Fruit fly (Drosophila melanogaster) whole organism, embryonic: ENCODE data around the gene Sirt6.

Experiments used
- ATbp ChIP-seq: fragments of 200-800 bp; sonication (Bioruptor generic); optimal IDR thresholded peaks from 2 replicates; lab custom pipeline; 2017; ENCODE audit warnings: missing biosample characterization, mild to moderate bottlenecking, missing genetic modification characterization, missing genetic modification reagents
- Abd-B ChIP-seq: fragments of 200-800 bp; sonication (Bioruptor generic); optimal IDR thresholded peaks from 2 replicates; lab custom pipeline; 2018; ENCODE audit warnings: missing biosample characterization, mild to moderate bottlenecking, missing genetic modification characterization, moderate library complexity
- Asciz ChIP-seq: fragments of 200-800 bp; sonication (Bioruptor generic); optimal IDR thresholded peaks from 2 replicates; lab custom pipeline; 2017; ENCODE audit warnings: missing biosample characterization, mild to moderate bottlenecking, missing genetic modification characterization, missing genetic modification reagents
- Atf3 ChIP-seq: fragments of 200-800 bp; sonication (Bioruptor generic); optimal IDR thresholded peaks from 3 replicates; lab custom pipeline; 2016; ENCODE audit warnings: missing biosample characterization, missing genetic modification characterization
- CG12744 ChIP-seq: fragments of 200-800 bp; sonication (Bioruptor generic); optimal IDR thresholded peaks from 2 replicates; lab custom pipeline; 2016; ENCODE audit warnings: missing biosample characterization, missing genetic modification characterization
- CG13296 ChIP-seq: fragments of 200-800 bp; sonication (Bioruptor generic); optimal IDR thresholded peaks from 3 replicates; lab custom pipeline; 2018; ENCODE audit warnings: missing biosample characterization, mild to moderate bottlenecking, missing genetic modification characterization
- CG14965 ChIP-seq: fragments of 200-800 bp; sonication (Bioruptor generic); optimal IDR thresholded peaks from 2 replicates; lab custom pipeline; 2016; ENCODE audit warnings: missing biosample characterization, missing genetic modification characterization, borderline replicate concordance
- CG15696 ChIP-seq: fragments of 200-800 bp; sonication (Bioruptor generic); optimal IDR thresholded peaks from 2 replicates; lab custom pipeline; 2019; ENCODE audit warnings: missing biosample characterization, mild to moderate bottlenecking, missing genetic modification characterization, moderate library complexity
- CG17385 ChIP-seq: fragments of 200-800 bp; sonication (Bioruptor generic); optimal IDR thresholded peaks from 3 replicates; lab custom pipeline; 2018; ENCODE audit warnings: missing biosample characterization, mild to moderate bottlenecking, missing genetic modification characterization
- CG17829 ChIP-seq: fragments of 200-800 bp; optimal IDR thresholded peaks from 2 replicates; lab custom pipeline; 2019; ENCODE audit warnings: missing biosample characterization, mild to moderate bottlenecking, missing genetic modification characterization, moderate library complexity
- CG1832 ChIP-seq: fragments of 200-800 bp; sonication (Bioruptor generic); optimal IDR thresholded peaks from 2 replicates; lab custom pipeline; 2017; ENCODE audit warnings: missing biosample characterization, mild to moderate bottlenecking, missing genetic modification characterization, inconsistent platforms
- CG30403 ChIP-seq: fragments of 200-800 bp; sonication (Bioruptor generic); optimal IDR thresholded peaks from 3 replicates; lab custom pipeline; 2016; ENCODE audit warnings: missing biosample characterization, missing genetic modification characterization
- CG3281 ChIP-seq: fragments of 200-800 bp; sonication (Bioruptor generic); optimal IDR thresholded peaks from 3 replicates; lab custom pipeline; 2017; ENCODE audit warnings: missing biosample characterization, mild to moderate bottlenecking, missing genetic modification characterization
- CG33557 ChIP-seq: fragments of 200-800 bp; sonication (Bioruptor generic); optimal IDR thresholded peaks from 2 replicates; lab custom pipeline; 2019; ENCODE audit warnings: missing biosample characterization, mild to moderate bottlenecking, missing genetic modification characterization, moderate library complexity
- CG3407 ChIP-seq: fragments of 200-800 bp; sonication (Bioruptor generic); optimal IDR thresholded peaks from 2 replicates; lab custom pipeline; 2018; ENCODE audit warnings: missing biosample characterization, mild to moderate bottlenecking, missing genetic modification characterization
- CG4424 ChIP-seq: fragments of 200-800 bp; sonication (Bioruptor generic); optimal IDR thresholded peaks from 3 replicates; lab custom pipeline; 2016; ENCODE audit warnings: missing biosample characterization, missing genetic modification characterization
- CG4707 ChIP-seq: fragments of 200-800 bp; sonication (Bioruptor generic); optimal IDR thresholded peaks from 2 replicates; lab custom pipeline; 2018; ENCODE audit warnings: missing biosample characterization, mild to moderate bottlenecking, missing genetic modification characterization, moderate library complexity
- CG5953 ChIP-seq: fragments of 200-800 bp; sonication (Bioruptor generic); IDR thresholded peaks from 2 replicates; pipeline ENCODE4 v1.3.6; 2022; ENCODE audit warnings: missing biosample characterization, missing genetic modification characterization
- CG7556 ChIP-seq: fragments of 200-800 bp; sonication (Bioruptor generic); optimal IDR thresholded peaks from 2 replicates; lab custom pipeline; 2017; ENCODE audit warnings: missing biosample characterization, mild to moderate bottlenecking, missing genetic modification characterization
- CG7928 ChIP-seq: fragments of 200-800 bp; sonication (Bioruptor generic); optimal IDR thresholded peaks from 2 replicates; lab custom pipeline; 2017; ENCODE audit warnings: missing biosample characterization, mild to moderate bottlenecking, missing genetic modification characterization
- CG7987 ChIP-seq: fragments of 200-800 bp; sonication (Bioruptor generic); optimal IDR thresholded peaks from 2 replicates; lab custom pipeline; 2018; ENCODE audit warnings: missing biosample characterization, mild to moderate bottlenecking, missing genetic modification characterization, moderate library complexity
- CG9437 ChIP-seq: fragments of 200-800 bp; sonication (Bioruptor generic); optimal IDR thresholded peaks from 2 replicates; lab custom pipeline; 2018; ENCODE audit warnings: missing biosample characterization, mild to moderate bottlenecking, missing genetic modification characterization
- CG9797 ChIP-seq: fragments of 200-800 bp; sonication (Bioruptor generic); optimal IDR thresholded peaks from 3 replicates; lab custom pipeline; 2018; ENCODE audit warnings: missing biosample characterization, mild to moderate bottlenecking, missing genetic modification characterization
- CG9876 ChIP-seq: fragments of 200-800 bp; sonication (Bioruptor generic); optimal IDR thresholded peaks from 2 replicates; lab custom pipeline; 2016; ENCODE audit warnings: missing biosample characterization, missing genetic modification characterization
- CG9932 ChIP-seq: fragments of 200-800 bp; sonication (Bioruptor generic); IDR thresholded peaks from 2 replicates; pipeline ENCODE4 v1.3.6; 2022; ENCODE audit warnings: missing biosample characterization, missing genetic modification characterization
- Dfd ChIP-seq, 2 experiments: fragments of >200 bp; optimal IDR thresholded peaks; 2 replicates each; lab custom pipeline; 2017; ENCODE audit warnings: missing biosample characterization in 2 of 2, missing genetic modification characterization in 2 of 2
- Ets65A ChIP-seq: fragments of 200-800 bp; sonication (Bioruptor generic); peaks from one replicate; lab custom pipeline; 2016; ENCODE audit warnings: missing biosample characterization, missing genetic modification characterization
- HLH54F ChIP-seq: fragments of 200-800 bp; sonication (Bioruptor generic); optimal IDR thresholded peaks from 3 replicates; lab custom pipeline; 2016; ENCODE audit warnings: missing biosample characterization, missing genetic modification characterization
- Hsf ChIP-seq: fragments of 200-800 bp; sonication (Bioruptor generic); optimal IDR thresholded peaks from 3 replicates; lab custom pipeline; 2016; ENCODE audit warnings: missing biosample characterization, missing genetic modification characterization
- Lhr ChIP-seq: fragments of 200-800 bp; sonication (Bioruptor generic); optimal IDR thresholded peaks from 3 replicates; lab custom pipeline; 2017; ENCODE audit warnings: mild to moderate bottlenecking, missing biosample characterization, missing genetic modification reagents, missing genetic modification characterization
- Mad ChIP-seq: fragments of 200-800 bp; sonication (Bioruptor generic); optimal IDR thresholded peaks from 2 replicates; lab custom pipeline; 2016; ENCODE audit warnings: missing biosample characterization, missing genetic modification characterization
- ato ChIP-seq: fragments of 200-800 bp; sonication (Bioruptor generic); IDR thresholded peaks from 2 replicates; pipeline ENCODE4 v1.3.6; 2022; ENCODE audit warnings: missing biosample characterization, missing genetic modification characterization; ENCODE audit not compliant: partially characterized antibody
- bsh ChIP-seq, 2 experiments: fragments of 200-800 bp; sonication (Bioruptor generic); optimal IDR thresholded peaks; 2 replicates each; lab custom pipeline; 2017 to 2018; ENCODE audit warnings: mild to moderate bottlenecking in 2 of 2, missing biosample characterization in 2 of 2, missing genetic modification characterization in 2 of 2, moderate library complexity in 1 of 2
- btn ChIP-seq: fragments of 200-800 bp; sonication (Bioruptor generic); optimal IDR thresholded peaks from 2 replicates; lab custom pipeline; 2016; ENCODE audit warnings: missing biosample characterization, missing genetic modification characterization
- cwo ChIP-seq: fragments of 200-800 bp; sonication (Bioruptor generic); optimal IDR thresholded peaks from 3 replicates; lab custom pipeline; 2017; ENCODE audit warnings: missing biosample characterization, missing genetic modification characterization, mild to moderate bottlenecking, moderate library complexity, missing genetic modification reagents
- disco-r ChIP-seq: fragments of 200-800 bp; sonication (Bioruptor generic); optimal IDR thresholded peaks from 2 replicates; lab custom pipeline; 2016; ENCODE audit warnings: missing biosample characterization, missing genetic modification characterization
- dmrt11E ChIP-seq: fragments of 200-800 bp; sonication (Bioruptor generic); optimal IDR thresholded peaks from 3 replicates; lab custom pipeline; 2018; ENCODE audit warnings: missing biosample characterization, mild to moderate bottlenecking, missing genetic modification characterization, moderate library complexity
- ems ChIP-seq: fragments of 200-800 bp; sonication (Bioruptor generic); optimal IDR thresholded peaks from 3 replicates; lab custom pipeline; 2016; ENCODE audit warnings: missing biosample characterization, missing genetic modification characterization
- fd3F ChIP-seq: fragments of 200-800 bp; sonication (Bioruptor generic); optimal IDR thresholded peaks from 2 replicates; lab custom pipeline; 2018; ENCODE audit warnings: missing biosample characterization, mild to moderate bottlenecking, missing genetic modification characterization, moderate library complexity
- kni ChIP-seq: fragments of 200-800 bp; sonication (Bioruptor generic); optimal IDR thresholded peaks from 3 replicates; lab custom pipeline; 2017; ENCODE audit warnings: mild to moderate bottlenecking, missing biosample characterization, missing genetic modification reagents, missing genetic modification characterization
- pho ChIP-seq: fragments of 200-800 bp; sonication (Bioruptor generic); optimal IDR thresholded peaks from 2 replicates; lab custom pipeline; 2016; ENCODE audit warnings: missing biosample characterization, missing genetic modification characterization
- schlank ChIP-seq: fragments of 200-800 bp; sonication (Bioruptor generic); optimal IDR thresholded peaks from 2 replicates; lab custom pipeline; 2018; ENCODE audit warnings: missing biosample characterization, mild to moderate bottlenecking, missing genetic modification characterization
- scrt ChIP-seq: fragments of 200-800 bp; sonication (Bioruptor generic); optimal IDR thresholded peaks from 2 replicates; lab custom pipeline; 2018; ENCODE audit warnings: missing biosample characterization, mild to moderate bottlenecking, missing genetic modification characterization, moderate library complexity
- sd ChIP-seq: fragments of 200-800 bp; sonication (Bioruptor generic); optimal IDR thresholded peaks from 3 replicates; lab custom pipeline; 2018; ENCODE audit warnings: missing biosample characterization, mild to moderate bottlenecking, missing genetic modification characterization, moderate library complexity
- slou ChIP-seq: fragments of 200-800 bp; sonication (Bioruptor generic); optimal IDR thresholded peaks from 3 replicates; lab custom pipeline; 2016; ENCODE audit warnings: missing biosample characterization, missing genetic modification characterization
- trh ChIP-seq: fragments of 200-800 bp; sonication (Bioruptor generic); optimal IDR thresholded peaks from 2 replicates; lab custom pipeline; 2016; ENCODE audit warnings: missing biosample characterization, missing genetic modification characterization
- usp ChIP-seq: fragments of >200 bp; optimal IDR thresholded peaks from 2 replicates; lab custom pipeline; 2017; ENCODE audit warnings: missing biosample characterization, missing genetic modification characterization
- wek ChIP-seq: fragments of 200-800 bp; sonication (Bioruptor generic); optimal IDR thresholded peaks from 3 replicates; lab custom pipeline; 2018; ENCODE audit warnings: missing biosample characterization, mild to moderate bottlenecking, missing genetic modification characterization, moderate library complexity
- yki ChIP-seq: fragments of >200 bp; optimal IDR thresholded peaks from 3 replicates; lab custom pipeline; 2018
- zfh2 ChIP-seq: fragments of 200-800 bp; sonication (Bioruptor generic); optimal IDR thresholded peaks from 2 replicates; lab custom pipeline; 2016; ENCODE audit warnings: missing biosample characterization, missing genetic modification characterization

Gene Sirt6

DNA sequence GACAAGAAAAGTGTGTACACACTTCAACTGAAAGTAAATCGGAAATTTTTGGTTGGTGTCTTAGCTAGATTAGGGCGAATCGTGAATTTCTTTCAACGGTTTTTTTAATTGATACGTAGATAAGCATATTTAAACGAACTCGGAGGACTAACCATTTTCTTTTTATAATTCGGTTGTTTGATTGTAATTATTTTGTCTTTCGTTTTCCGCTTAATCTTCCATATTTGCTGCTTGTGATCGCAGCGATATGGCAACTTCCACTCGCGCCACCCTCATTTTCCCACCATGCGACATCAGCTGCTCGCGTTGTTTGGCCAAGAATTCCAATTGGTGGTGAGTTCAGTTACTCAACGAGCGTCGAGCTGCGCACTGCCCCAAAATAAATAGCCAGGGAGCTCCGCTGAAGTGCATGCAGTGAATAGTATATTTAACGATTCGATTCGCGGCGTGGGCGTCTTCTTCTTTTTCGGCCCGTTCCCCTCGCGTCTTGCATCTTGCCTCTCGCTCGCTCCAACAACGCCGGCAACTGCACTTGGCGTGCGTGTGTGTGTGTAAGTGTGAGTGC is 2.4 kb upstream of the Sirt6 start, which contains the start of gene Nuak (continued):
- TF ChIP-seq fd3F (GFP tag; lab: Kevin White, UChicago) (peak; percentile 83), dmrt11E (tag; lab: Kevin White, UChicago) (peak; percentile 73), CG7987 (peak; percentile 79), CG15696 (tag; lab: Kevin White, UChicago) (peak; percentile 79), CG17829 (tag; lab: Kevin White, UChicago) (peak; percentile 92), Lhr (peak; percentile 88), wek (GFP tag; lab: Kevin White, UChicago) (peak; percentile 42), Hsf (GFP tag; lab: Kevin White, UChicago) (peak; percentile 95), Mad (peak; percentile 80), CG3281 (GFP tag; lab: Kevin White, UChicago) (peak; percentile 82), yki (lab: Kevin White, UChicago) (no peak), CG12744 (GFP tag; lab: Kevin White, UChicago) (peak; percentile 88), CG9797 (GFP tag; lab: Kevin White, UChicago) (peak; percentile 61), CG33557 (GFP tag; lab: Kevin White, UChicago) (peak; percentile 39), CG13296 (peak; percentile 45), schlank (tag; lab: Kevin White, UChicago) (peak; percentile 76), slou (GFP tag; lab: Kevin White, UChicago) (peak; percentile 84), ATbp (GFP tag; lab: Kevin White, UChicago) (peak; percentile 50), Abd-B (GFP tag; lab: Kevin White, UChicago) (peak; percentile 83), CG1832 (GFP tag; lab: Kevin White, UChicago) (peak; percentile 76), scrt (GFP tag; lab: Kevin White, UChicago) (peak; percentile 41), Dfd (GFP tag; optimal IDR thresholded peaks at IDR 0.05; lab: Kevin White, UChicago) (peak in 1 of 2 experiments; percentile 77), HLH54F (peak; percentile 96), btn (GFP tag; lab: Kevin White, UChicago) (peak; percentile 45), cwo (GFP tag; lab: Kevin White, UChicago) (peak; percentile 60), pho (GFP tag; lab: Kevin White, UChicago) (peak; percentile 96), Asciz (GFP tag; lab: Kevin White, UChicago) (peak; percentile 29), CG9876 (GFP tag; lab: Kevin White, UChicago) (peak; percentile 91), CG4707 (GFP tag; lab: Kevin White, UChicago) (peak; percentile 5), CG17385 (GFP tag; lab: Kevin White, UChicago) (peak; percentile 94), trh (GFP tag; lab: Kevin White, UChicago) (peak; percentile 94), disco-r (GFP tag; lab: Kevin White, UChicago) (peak; percentile 80), CG5953 (no peak), CG14965 (GFP tag; lab: Kevin White, UChicago) (peak; percentile 40), usp (no peak), CG9932 (GFP tag; lab: Robert Waterston, UW) (no peak), CG9437 (GFP tag; lab: Kevin White, UChicago) (peak; percentile 53), ems (peak; percentile 93), CG3407 (peak; percentile 58), CG30403 (GFP tag; lab: Kevin White, UChicago) (peak; percentile 95), ato (GFP tag; lab: Robert Waterston, UW) (no peak), CG7928 (GFP tag; lab: Kevin White, UChicago) (peak; percentile 61), bsh (GFP tag; optimal IDR thresholded peaks at IDR 0.05; lab: Kevin White, UChicago) (peak in 1 of 2 experiments; percentile 78), CG7556 (GFP tag; lab: Kevin White, UChicago) (peak; percentile 71), CG4424 (GFP tag; lab: Kevin White, UChicago) (peak; percentile 85), Ets65A (GFP tag; lab: Kevin White, UChicago) (peak; percentile 99), kni (peak; percentile 22), Atf3 (GFP tag; lab: Kevin White, UChicago) (peak; percentile 91), sd (tag; lab: Kevin White, UChicago) (peak; percentile 99), zfh2 (GFP tag; lab: Kevin White, UChicago) (peak; percentile 98)
